Worm (Caenorhabditis elegans) whole organism, late embryonic: ENCODE results near the gene vps-36.

ENCODE experiments used
- C38D4.7 ChIP-seq: fragments of 200-800 bp; sonication (Bioruptor generic); optimal IDR thresholded peaks from 2 replicates; lab custom pipeline; 2018; ENCODE audit warnings: mild to moderate bottlenecking, missing genetic modification characterization, moderate library complexity, missing compliant biosample characterization
- T23F11.4 ChIP-seq: fragments of 200-800 bp; sonication (Bioruptor generic); optimal IDR thresholded peaks from 2 replicates; lab custom pipeline; 2018; ENCODE audit warnings: mild to moderate bottlenecking, missing genetic modification characterization, missing compliant biosample characterization
- elt-2 ChIP-seq: sonication (generic microtip); optimal IDR thresholded peaks from 2 replicates; lab custom pipeline; 2016; ENCODE audit warnings: missing genetic modification reagents, missing genetic modification characterization, missing compliant biosample characterization
- fkh-6 ChIP-seq: sonication (generic microtip); optimal IDR thresholded peaks from 2 replicates; lab custom pipeline; 2016; ENCODE audit warnings: missing genetic modification characterization, missing compliant biosample characterization
- hlh-13 ChIP-seq: fragments of 200-800 bp; sonication (Bioruptor generic); optimal IDR thresholded peaks from 2 replicates; lab custom pipeline; 2018; ENCODE audit warnings: mild to moderate bottlenecking, missing genetic modification characterization, missing compliant biosample characterization

DNA sequence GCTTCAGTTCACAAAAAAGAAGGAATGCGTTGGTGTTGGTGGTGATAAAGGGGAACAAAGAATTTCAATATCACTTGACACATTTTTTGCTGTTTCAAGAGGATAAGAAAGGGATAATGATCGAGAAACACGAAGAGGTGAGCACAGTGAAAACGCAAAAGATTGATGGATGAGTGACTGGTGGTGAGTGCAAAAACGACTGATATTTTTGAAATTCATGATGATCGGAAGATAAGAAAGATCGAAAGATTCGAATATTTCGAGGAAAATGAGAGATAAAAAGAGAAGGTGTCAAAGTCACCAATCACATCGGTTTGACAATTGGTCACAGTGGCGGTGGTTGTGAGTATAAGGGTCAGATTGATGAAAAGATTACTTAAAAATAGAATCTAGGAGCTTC is 44.5 kb downstream of the vps-36 start:
- no peak for TF ChIP-seq fkh-6 (tag; lab: Kevin White, UChicago)
- no peak for TF ChIP-seq elt-2 (tag; lab: Kevin White, UChicago)
- TF ChIP-seq hlh-13 (GFP tag; lab: Kevin White, UChicago), result no peak
- TF ChIP-seq T23F11.4 (GFP tag; lab: Kevin White, UChicago), result no peak
- TF ChIP-seq C38D4.7 (GFP tag; lab: Kevin White, UChicago), result no peak
